Fruit fly (Drosophila melanogaster): Measurements from ENCODE around the gene CG5885.

CG5885 gene

DNA sequence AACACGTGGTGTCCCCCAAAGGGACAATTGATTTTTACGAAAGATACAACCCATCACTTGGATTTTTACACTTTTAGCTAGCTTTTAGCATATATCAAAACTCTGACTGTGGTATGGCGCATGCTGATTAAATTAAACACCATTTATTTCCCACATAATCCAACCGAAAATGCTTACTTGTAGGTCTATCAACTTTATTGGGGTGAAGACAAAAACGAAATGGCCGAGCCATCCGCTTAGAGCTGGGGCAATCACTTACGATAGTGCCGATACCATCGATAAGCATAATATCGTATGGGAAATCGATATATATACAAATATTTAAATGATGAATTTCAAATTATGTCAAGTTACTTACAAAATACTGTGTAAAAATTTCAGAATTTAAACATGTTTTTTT lies 20.8 kb downstream of the CG5885 start, which contains the start of gene RpS2 (continued):
- TF ChIP-seq HLH4C (GFP tag; IDR thresholded peaks at IDR 0.05; ENCODE audit: partially characterized antibody) (peak; percentile 98), pnt (GFP tag; optimal IDR thresholded peaks at IDR 0.05) (no peak), zf30C (GFP tag; optimal IDR thresholded peaks at IDR 0.05) (no peak), Sox100B (GFP tag; optimal IDR thresholded peaks at IDR 0.05) (peak; percentile 23), trem (tag; optimal IDR thresholded peaks at IDR 0.05) (no peak), CG14860 (GFP tag; IDR thresholded peaks at IDR 0.05; ENCODE audit: partially characterized antibody) (peak; percentile 98), lov (optimal IDR thresholded peaks at IDR 0.05) (no peak), lov (GFP tag; IDR thresholded peaks at IDR 0.05) (no peak), lab (GFP tag; optimal IDR thresholded peaks at IDR 0.05) (peak; percentile 68), CG9215 (GFP tag; IDR thresholded peaks at IDR 0.05) (no peak), CG31441 (GFP tag; IDR thresholded peaks at IDR 0.05) (peak; percentile 43; the same call in 1 of the 2 replicates), CG4617 (GFP tag; optimal IDR thresholded peaks at IDR 0.05; ENCODE audit: borderline replicate concordance) (peak; percentile 44), CG6683 (GFP tag; optimal IDR thresholded peaks at IDR 0.05) (no peak), grau (tag; optimal IDR thresholded peaks at IDR 0.05) (no peak), Lpt (GFP tag; optimal IDR thresholded peaks at IDR 0.05) (no peak), CG3726 (GFP tag; IDR thresholded peaks at IDR 0.05) (no peak), Kr (GFP tag; optimal IDR thresholded peaks at IDR 0.05) (no peak), eve (GFP tag; optimal IDR thresholded peaks at IDR 0.05) (no peak), CG13624 (GFP tag; optimal IDR thresholded peaks at IDR 0.05) (peak; percentile 33), ken (GFP tag; IDR thresholded peaks at IDR 0.05) (no peak), org-1 (GFP tag; optimal IDR thresholded peaks at IDR 0.05) (no peak), MTF-1 (GFP tag; optimal IDR thresholded peaks at IDR 0.05; ENCODE audit: borderline replicate concordance) (peak; percentile 2), CG10274 (GFP tag; optimal IDR thresholded peaks at IDR 0.05) (no peak), hkb (optimal IDR thresholded peaks at IDR 0.05) (no peak), hkb (GFP tag; IDR thresholded peaks at IDR 0.05) (peak; percentile 22; the same call in 1 of the 2 replicates), CG7271 (tag; optimal IDR thresholded peaks at IDR 0.05) (no peak), CG10543 (GFP tag; optimal IDR thresholded peaks at IDR 0.05) (peak; percentile 47), CG17186 (GFP tag; optimal IDR thresholded peaks at IDR 0.05) (peak; percentile 52), z (GFP tag; IDR thresholded peaks at IDR 0.05) (no peak), Bgb (GFP tag; IDR thresholded peaks at IDR 0.05; ENCODE audit: partially characterized antibody) (peak; percentile 100), CG10959 (GFP tag; IDR thresholded peaks at IDR 0.05) (no peak), twi (tag; optimal IDR thresholded peaks at IDR 0.05) (no peak), bigmax (GFP tag; optimal IDR thresholded peaks at IDR 0.05) (peak; percentile 66), Dref (GFP tag; IDR thresholded peaks at IDR 0.05) (peak; percentile 96), Eip74EF (GFP tag; optimal IDR thresholded peaks at IDR 0.05) (peak in 1 of 2 experiments; percentile 11), klu (GFP tag; IDR thresholded peaks at IDR 0.05) (no peak), CG8290 (GFP tag; optimal IDR thresholded peaks at IDR 0.05) (peak; percentile 51), CG8290 (tag; optimal IDR thresholded peaks at IDR 0.05) (peak in 1 of 2 experiments; percentile 88), CG11398 (GFP tag; optimal IDR thresholded peaks at IDR 0.05) (peak; percentile 21), CG30431 (GFP tag; optimal IDR thresholded peaks at IDR 0.05) (no peak), corto (GFP tag; optimal IDR thresholded peaks at IDR 0.05) (no peak), CG13296 (GFP tag; optimal IDR thresholded peaks at IDR 0.05) (peak; percentile 44), NC2β (GFP tag; optimal IDR thresholded peaks at IDR 0.05) (peak; percentile 83), CG11085 (GFP tag; IDR thresholded peaks at IDR 0.05) (no peak), CG2199 (GFP tag; IDR thresholded peaks at IDR 0.05) (no peak), toy (GFP tag; IDR thresholded peaks at IDR 0.05) (no peak), ro (GFP tag; IDR thresholded peaks at IDR 0.05) (no peak), peb (GFP tag; IDR thresholded peaks at IDR 0.05) (no peak), ewg (GFP tag; optimal IDR thresholded peaks at IDR 0.05) (no peak), usp (GFP tag; optimal IDR thresholded peaks at IDR 0.05) (no peak), seq (GFP tag; IDR thresholded peaks at IDR 0.05) (peak; percentile 27; the same call in 1 of the 2 replicates), da (GFP tag; optimal IDR thresholded peaks at IDR 0.05) (no peak)
